Fruit fly (Drosophila melanogaster) whole organism, wandering third instar larva: ENCODE results near the gene tinc.

Source experiments
- Abd-B ChIP-seq: fragments of >200 bp; optimal IDR thresholded peaks from 2 replicates; lab custom pipeline; 2017; ENCODE audit warnings: missing biosample characterization, missing genetic modification characterization
- CG32264 ChIP-seq: fragments of 200-800 bp; sonication (Bioruptor generic); optimal IDR thresholded peaks from 2 replicates; lab custom pipeline; 2016; ENCODE audit warnings: missing biosample characterization, missing genetic modification characterization
- CG9705 ChIP-seq: fragments of 200-800 bp; sonication (Bioruptor generic); optimal IDR thresholded peaks from 2 replicates; lab custom pipeline; 2018; ENCODE audit warnings: missing biosample characterization, mild to moderate bottlenecking, missing genetic modification characterization
- CrebA ChIP-seq: fragments of 200-800 bp; sonication (Bioruptor generic); optimal IDR thresholded peaks from 2 replicates; lab custom pipeline; 2016; ENCODE audit warnings: missing biosample characterization, mild to moderate bottlenecking, missing genetic modification characterization, borderline replicate concordance
- Dfd ChIP-seq: fragments of >200 bp; optimal IDR thresholded peaks from 2 replicates; lab custom pipeline; 2017; ENCODE audit warnings: missing biosample characterization, missing genetic modification characterization
- Dif ChIP-seq: fragments of 200-275, 200-300 bp; sonication (Bioruptor generic); optimal IDR thresholded peaks from 2 replicates; lab custom pipeline; 2018; ENCODE audit warnings: missing biosample characterization, missing genetic modification characterization; ENCODE audit not compliant: partially characterized antibody
- GATAd ChIP-seq: sonication (Bioruptor generic); optimal IDR thresholded peaks from 2 replicates; lab custom pipeline; 2016; ENCODE audit warnings: missing biosample characterization, missing genetic modification characterization
- HLH106 ChIP-seq: fragments of 200-800 bp; optimal IDR thresholded peaks from 3 replicates; lab custom pipeline; 2019; ENCODE audit warnings: missing biosample characterization, mild to moderate bottlenecking, missing genetic modification characterization, moderate library complexity
- Hnf4 ChIP-seq: fragments of 200-800 bp; sonication (Bioruptor generic); optimal IDR thresholded peaks from 2 replicates; lab custom pipeline; 2016; ENCODE audit warnings: missing biosample characterization, mild to moderate bottlenecking, missing genetic modification characterization
- Hr78 ChIP-seq: fragments of >200 bp; optimal IDR thresholded peaks from 2 replicates; lab custom pipeline; 2017; ENCODE audit warnings: missing biosample characterization, missing genetic modification characterization
- Hr83 ChIP-seq: fragments of 200-300 bp; sonication (Bioruptor generic); optimal IDR thresholded peaks from 2 replicates; lab custom pipeline; 2016; ENCODE audit warnings: missing biosample characterization, mild to moderate bottlenecking, missing genetic modification characterization, moderate library complexity; ENCODE audit not compliant: poor library complexity, severe bottlenecking
- Jra ChIP-seq: sonication (Bioruptor generic); optimal IDR thresholded peaks from 2 replicates; lab custom pipeline; 2016; ENCODE audit warnings: missing biosample characterization, missing genetic modification characterization
- Mio ChIP-seq: sonication (Bioruptor generic); optimal IDR thresholded peaks from 2 replicates; lab custom pipeline; 2016; ENCODE audit warnings: missing biosample characterization, missing genetic modification characterization
- Myc ChIP-seq: fragments of >200 bp; optimal IDR thresholded peaks from 2 replicates; lab custom pipeline; 2017
- N ChIP-seq: fragments of >200 bp; optimal IDR thresholded peaks from 2 replicates; lab custom pipeline; 2018; ENCODE audit warnings: missing biosample characterization, missing external identifiers, missing genetic modification characterization
- OdsH ChIP-seq: fragments of 200-800 bp; sonication (Bioruptor generic); optimal IDR thresholded peaks from 2 replicates; lab custom pipeline; 2016; ENCODE audit warnings: missing biosample characterization, mild to moderate bottlenecking, missing genetic modification characterization
- Rel ChIP-seq, 2 experiments: fragments of 200-800 bp; sonication (Bioruptor generic) in 1 of 2; optimal IDR thresholded peaks; 2 replicates in 1 of 2; 3 replicates in 1 of 2; lab custom pipeline; 2016 to 2019; ENCODE audit warnings: mild to moderate bottlenecking in 2 of 2, missing biosample characterization in 2 of 2, missing genetic modification characterization in 2 of 2, moderate library complexity in 1 of 2
- Sp1 ChIP-seq: fragments of 200-800 bp; sonication (Bioruptor generic); optimal IDR thresholded peaks from 3 replicates; lab custom pipeline; 2019; ENCODE audit warnings: missing biosample characterization, mild to moderate bottlenecking, missing genetic modification characterization, moderate library complexity
- Vsx2 ChIP-seq: fragments of 200-300, 225-300 bp; sonication (Bioruptor generic); optimal IDR thresholded peaks from 2 replicates; lab custom pipeline; 2018; ENCODE audit warnings: missing biosample characterization, missing genetic modification characterization; ENCODE audit not compliant: partially characterized antibody
- br ChIP-seq: fragments of 200-800 bp; sonication (Bioruptor generic); optimal IDR thresholded peaks from 2 replicates; lab custom pipeline; 2016; ENCODE audit warnings: missing biosample characterization, missing genetic modification characterization
- brk ChIP-seq: fragments of 200-800 bp; sonication (Bioruptor generic); optimal IDR thresholded peaks from 2 replicates; lab custom pipeline; 2016; ENCODE audit warnings: missing biosample characterization, mild to moderate bottlenecking, missing genetic modification characterization
- dl ChIP-seq, 2 experiments: fragments of 175-275, 200-275 bp in 1 of 2; fragments of 200-275 bp in 1 of 2; sonication (Bioruptor generic); optimal IDR thresholded peaks; lab custom pipeline; 2018; ENCODE audit warnings: mild to moderate bottlenecking in 2 of 2, missing biosample characterization in 2 of 2, missing genetic modification characterization in 2 of 2, moderate library complexity in 2 of 2; ENCODE audit not compliant: partially characterized antibody in 2 of 2, insufficient read depth in 1 of 2
- dmrt93B ChIP-seq: fragments of 200-800 bp; sonication (Bioruptor generic); optimal IDR thresholded peaks from 2 replicates; lab custom pipeline; 2018; ENCODE audit warnings: missing biosample characterization, mild to moderate bottlenecking, missing genetic modification characterization
- dsf ChIP-seq: sonication (Bioruptor generic); optimal IDR thresholded peaks from 2 replicates; lab custom pipeline; 2016; ENCODE audit warnings: missing biosample characterization, missing genetic modification characterization, borderline replicate concordance
- ey ChIP-seq: fragments of 200-800 bp; sonication (Bioruptor generic); optimal IDR thresholded peaks from 2 replicates; lab custom pipeline; 2016; ENCODE audit warnings: missing biosample characterization, missing genetic modification characterization
- foxo ChIP-seq, 2 experiments: fragments of 200-800 bp; sonication (Bioruptor generic); optimal IDR thresholded peaks; 2 replicates in 1 of 2; 3 replicates in 1 of 2; lab custom pipeline; 2016 to 2017; ENCODE audit warnings: missing biosample characterization in 2 of 2, missing genetic modification characterization in 2 of 2
- fru ChIP-seq: fragments of 200-800 bp; sonication (Bioruptor generic); optimal IDR thresholded peaks from 3 replicates; lab custom pipeline; 2016; ENCODE audit warnings: missing biosample characterization, mild to moderate bottlenecking, missing genetic modification characterization
- h ChIP-seq: fragments of 200-800 bp; sonication (Bioruptor generic); optimal IDR thresholded peaks from 3 replicates; lab custom pipeline; 2016; ENCODE audit warnings: missing biosample characterization, mild to moderate bottlenecking, missing genetic modification characterization
- jim ChIP-seq: fragments of 175-275, 200-325 bp; sonication (Bioruptor generic); optimal IDR thresholded peaks from 2 replicates; lab custom pipeline; 2016; ENCODE audit warnings: missing biosample characterization, mild to moderate bottlenecking, missing genetic modification characterization
- lola ChIP-seq: fragments of >200 bp; optimal IDR thresholded peaks from 2 replicates; lab custom pipeline; 2017; ENCODE audit warnings: missing biosample characterization, missing genetic modification characterization
- pan ChIP-seq: fragments of >200 bp; optimal IDR thresholded peaks from 2 replicates; lab custom pipeline; 2017
- psq ChIP-seq: fragments of 200-800 bp; sonication (Bioruptor generic); optimal IDR thresholded peaks from 3 replicates; lab custom pipeline; 2017; ENCODE audit warnings: missing biosample characterization, mild to moderate bottlenecking, missing genetic modification characterization, moderate library complexity
- rgr ChIP-seq: fragments of 200-800 bp; sonication (Bioruptor generic); optimal IDR thresholded peaks from 3 replicates; lab custom pipeline; 2016; ENCODE audit warnings: missing biosample characterization, mild to moderate bottlenecking, missing genetic modification characterization
- sage ChIP-seq: fragments of 200-800 bp; sonication (Bioruptor generic); optimal IDR thresholded peaks from 2 replicates; lab custom pipeline; 2016; ENCODE audit warnings: missing biosample characterization, mild to moderate bottlenecking, missing genetic modification characterization
- sv ChIP-seq: fragments of 200-800 bp; sonication (Bioruptor generic); optimal IDR thresholded peaks from 3 replicates; lab custom pipeline; 2016; ENCODE audit warnings: missing biosample characterization, missing genetic modification characterization
- tai ChIP-seq: sonication (Bioruptor generic); optimal IDR thresholded peaks from 2 replicates; lab custom pipeline; 2016; ENCODE audit warnings: missing biosample characterization, missing genetic modification characterization
- usp ChIP-seq: fragments of >200 bp; optimal IDR thresholded peaks from 2 replicates; lab custom pipeline; 2017; ENCODE audit warnings: missing biosample characterization, missing genetic modification characterization
- woc ChIP-seq: sonication (Bioruptor generic); optimal IDR thresholded peaks from 2 replicates; lab custom pipeline; 2016; ENCODE audit warnings: missing biosample characterization, mild to moderate bottlenecking, missing genetic modification characterization

tinc gene

dm6 chr3R:17793287-17793686 is 18.1 kb upstream of the tinc start:
- TF ChIP-seq Dif (GFP tag; lab: Kevin White, UChicago) = no peak
- TF ChIP-seq Jra (GFP tag; lab: Kevin White, UChicago) = no peak

dm6 chr3R:17794335-17795074 is 16.8 kb upstream of the tinc start, which contains the start of gene CG43102:
Gene CG43102 (minus strand): TSS chr3R:17794490.
- TF ChIP-seq Abd-B (GFP tag; lab: Kevin White, UChicago) = no peak
- peak; percentile 44 for TF ChIP-seq br (GFP tag; lab: Kevin White, UChicago)
- TF ChIP-seq usp = no peak
- TF ChIP-seq woc = peak; percentile 32
- peak; percentile 61 for TF ChIP-seq Dif (GFP tag; lab: Kevin White, UChicago)
- TF ChIP-seq dl (GFP tag; optimal IDR thresholded peaks at IDR 0.05; lab: Kevin White, UChicago; ENCODE audit: insufficient read depth in 1 of 2, partially characterized antibody in 2 of 2) = no peak
- no peak for TF ChIP-seq Mio
- TF ChIP-seq HLH106 (tag; lab: Kevin White, UChicago) = peak; percentile 72
- TF ChIP-seq Sp1 (GFP tag; lab: Kevin White, UChicago) = peak; percentile 70
- no peak for TF ChIP-seq N
- TF ChIP-seq tai (GFP tag; lab: Kevin White, UChicago) = no peak
- peak; percentile 42 for TF ChIP-seq sage (GFP tag; lab: Kevin White, UChicago)
- no peak for TF ChIP-seq CrebA (GFP tag; lab: Kevin White, UChicago)
- peak; percentile 55 for TF ChIP-seq CG9705 (GFP tag; lab: Kevin White, UChicago)
- peak; percentile 17 for TF ChIP-seq Hnf4 (GFP tag; lab: Kevin White, UChicago)
- TF ChIP-seq sv = peak; percentile 1
- peak; percentile 75 for TF ChIP-seq Hr83 (GFP tag; lab: Kevin White, UChicago)
- no peak for TF ChIP-seq Rel (GFP tag; optimal IDR thresholded peaks at IDR 0.05; lab: Kevin White, UChicago)
- TF ChIP-seq Rel (tag; optimal IDR thresholded peaks at IDR 0.05; lab: Kevin White, UChicago) = peak; percentile 65
- peak; percentile 52 for TF ChIP-seq psq
- peak; percentile 16 for TF ChIP-seq dmrt93B (GFP tag; lab: Kevin White, UChicago)
- TF ChIP-seq pan (lab: Kevin White, UChicago) = no peak
- TF ChIP-seq OdsH = no peak
- peak; percentile 65 for TF ChIP-seq rgr (GFP tag; lab: Kevin White, UChicago)
- no peak for TF ChIP-seq jim (GFP tag; lab: Kevin White, UChicago)
- no peak for TF ChIP-seq dsf (GFP tag; lab: Kevin White, UChicago)
- TF ChIP-seq fru (GFP tag; lab: Kevin White, UChicago) = peak; percentile 34
- no peak for TF ChIP-seq GATAd
- TF ChIP-seq lola (GFP tag; lab: Kevin White, UChicago) = no peak
- peak in 1 of 2 experiments; percentile 76 for TF ChIP-seq foxo (GFP tag; optimal IDR thresholded peaks at IDR 0.05; lab: Kevin White, UChicago)
- no peak for TF ChIP-seq Jra (GFP tag; lab: Kevin White, UChicago)
- no peak for TF ChIP-seq Myc
- no peak for TF ChIP-seq Hr78 (GFP tag; lab: Kevin White, UChicago)
- TF ChIP-seq ey = peak; percentile 34
- TF ChIP-seq brk (GFP tag; lab: Kevin White, UChicago) = no peak
- no peak for TF ChIP-seq Dfd (GFP tag; lab: Kevin White, UChicago)
- TF ChIP-seq h (GFP tag; lab: Kevin White, UChicago) = peak; percentile 59
- no peak for TF ChIP-seq CG32264 (GFP tag; lab: Kevin White, UChicago)
- no peak for TF ChIP-seq Vsx2
- TF ChIP-seq, all 38 proteins: peak for 18

dm6 chr3R:17795075-17795420 is 16.3 kb upstream of the tinc start, which contains the start of gene pasi1:
Gene pasi1 (plus strand): TSS chr3R:17795075.
- no peak for TF ChIP-seq usp
- no peak for TF ChIP-seq Dif (GFP tag; lab: Kevin White, UChicago)
- TF ChIP-seq Abd-B (GFP tag; lab: Kevin White, UChicago) = no peak
- TF ChIP-seq Hnf4 (GFP tag; lab: Kevin White, UChicago) = no peak
- no peak for TF ChIP-seq GATAd
- no peak for TF ChIP-seq jim (GFP tag; lab: Kevin White, UChicago)
- TF ChIP-seq rgr (GFP tag; lab: Kevin White, UChicago) = no peak
- no peak for TF ChIP-seq dsf (GFP tag; lab: Kevin White, UChicago)
- no peak for TF ChIP-seq dmrt93B (GFP tag; lab: Kevin White, UChicago)
- TF ChIP-seq tai (GFP tag; lab: Kevin White, UChicago) = no peak
- TF ChIP-seq Myc = no peak
- no peak for TF ChIP-seq CrebA (GFP tag; lab: Kevin White, UChicago)
